Worm (Caenorhabditis elegans) whole organism, L4/young adult: ENCODE results near the gene hsb-1.

Source experiments
- dao-5 ChIP-seq: sonication (generic microtip); optimal IDR thresholded peaks from 2 replicates; lab custom pipeline; 2016; ENCODE audit warnings: missing genotype, missing genetic modification characterization, moderate library complexity, missing compliant biosample characterization
- him-1 ChIP-seq: sonication (generic microtip); optimal IDR thresholded peaks from 2 replicates; lab custom pipeline; 2016; ENCODE audit warnings: missing genotype, missing genetic modification reagents, missing genetic modification characterization, missing compliant biosample characterization

DNA sequence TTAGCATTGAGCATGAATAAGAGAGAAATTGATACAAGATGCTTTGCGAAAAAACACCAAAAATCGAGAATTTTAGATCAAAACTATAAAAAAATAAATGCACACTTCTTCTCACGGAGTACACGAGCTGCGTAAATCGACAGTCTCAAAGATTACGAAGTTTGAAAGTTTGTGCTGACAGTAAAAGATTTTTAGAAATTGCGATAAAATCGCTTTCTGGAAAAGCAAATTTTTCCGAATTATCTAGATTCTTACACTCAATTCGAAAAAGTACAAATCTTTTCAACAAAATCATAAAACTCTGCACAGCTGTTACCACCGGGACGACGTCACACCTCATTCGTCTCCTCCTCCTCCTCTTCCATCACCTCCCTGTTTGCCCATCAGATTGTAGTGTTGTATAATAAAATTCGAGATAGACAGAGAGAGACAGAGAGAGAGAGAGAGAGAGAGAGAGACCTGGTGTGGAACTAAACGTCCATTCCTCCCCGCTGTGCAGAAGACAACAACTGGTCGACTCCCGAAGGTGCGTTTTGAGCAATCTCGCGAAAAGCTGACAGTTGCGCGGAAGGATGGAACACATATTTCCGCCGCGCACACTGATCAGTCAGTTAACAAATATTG lies 48.2 kb upstream of the hsb-1 start:
- no peak for TF ChIP-seq him-1 (tag; lab: Kevin White, UChicago)
- no peak for TF ChIP-seq dao-5 (tag; lab: Kevin White, UChicago)
